Worm (Caenorhabditis elegans): Measurements from ENCODE around the gene F53F1.3.

DNA sequence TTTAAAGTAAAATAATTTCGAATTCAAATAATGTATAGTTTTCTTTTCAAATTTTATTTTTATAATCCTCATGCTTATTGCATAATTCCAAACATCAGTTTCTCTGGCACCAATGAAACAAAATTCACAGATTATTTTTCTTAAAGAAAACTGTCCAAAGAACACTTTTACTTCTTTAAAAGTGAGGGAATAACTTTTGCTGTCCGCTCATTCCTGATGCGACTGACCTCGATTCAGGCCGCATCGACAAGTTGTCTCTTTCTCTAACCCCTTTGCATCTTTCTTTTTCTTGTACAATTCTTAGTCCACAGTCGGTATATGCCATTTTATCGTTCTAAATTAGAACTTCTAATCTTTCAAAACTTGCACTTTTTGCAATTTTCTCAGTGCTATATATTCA is 1.5 kb upstream of the F53F1.3 start, which contains the start of gene F53F1.2:
- TF ChIP-seq ztf-3 (GFP tag; optimal IDR thresholded peaks at IDR 0.05) (no peak), Y53G8AR.9 (GFP tag; conservative IDR thresholded peaks at IDR 0.05) (no peak), snpc-4 (GFP tag; optimal IDR thresholded peaks at IDR 0.05) (no peak), snpc-4 (tag; optimal IDR thresholded peaks at IDR 0.05) (no peak), dpl-1 (GFP tag; optimal IDR thresholded peaks at IDR 0.05) (no peak), efl-1 (GFP tag; optimal IDR thresholded peaks at IDR 0.05) (no peak)

Data from whole organism, young adult.